Fruit fly (Drosophila melanogaster) whole organism: ENCODE data around the gene Mpc1.
A peak's percentile ranks its signal among the peaks of the same experiment; 100 is the strongest.

Experiments used
- CG8478 ChIP-seq: fragments of >200 bp; optimal IDR thresholded peaks from 2 replicates; lab custom pipeline; 2018; ENCODE audit warnings: inconsistent platforms
- Dll ChIP-seq: fragments of >200 bp; optimal IDR thresholded peaks from 2 replicates; lab custom pipeline; 2017
- EcR ChIP-seq, 2 experiments: fragments of >200 bp; optimal IDR thresholded peaks; 2 replicates each; lab custom pipeline; 2017; ENCODE audit warnings: missing biosample characterization in 2 of 2, missing genetic modification characterization in 2 of 2, missing genetic modification reagents in 2 of 2
- pan ChIP-seq: fragments of >200 bp; optimal IDR thresholded peaks from 2 replicates; lab custom pipeline; 2017
- psq ChIP-seq: fragments of >200 bp; optimal IDR thresholded peaks from 2 replicates; lab custom pipeline; 2017
- usp ChIP-seq: fragments of >200 bp; optimal IDR thresholded peaks from 2 replicates; lab custom pipeline; 2017; ENCODE audit warnings: missing biosample characterization, missing genetic modification characterization, mixed read lengths

The Mpc1 gene

DNA sequence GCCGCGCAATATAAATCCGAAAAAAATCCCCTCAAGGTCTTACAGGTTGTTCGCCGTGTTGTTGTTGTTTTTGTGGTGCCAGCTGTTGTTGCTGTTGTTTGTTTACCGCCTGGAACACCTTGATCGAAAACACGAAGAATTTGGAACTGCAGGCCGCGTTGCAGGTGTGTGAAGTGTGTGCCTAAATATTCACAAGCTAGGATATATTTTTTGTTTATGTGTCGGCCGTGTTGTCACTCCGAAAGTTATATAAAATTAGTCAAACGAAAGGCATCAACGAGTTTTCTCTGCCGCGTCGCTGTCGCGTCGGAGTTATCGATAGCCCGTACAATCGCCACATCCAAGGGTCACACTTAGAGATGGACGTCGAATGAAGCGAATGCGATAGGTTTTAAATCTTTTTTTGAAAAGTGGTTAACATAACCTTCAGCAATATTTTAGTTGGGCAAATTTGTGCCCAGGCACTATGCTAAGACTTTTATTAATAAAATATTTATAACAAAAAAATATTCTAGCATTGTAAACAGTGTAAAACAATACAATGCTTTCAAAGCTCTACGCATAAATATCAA, at the start of gene Mpc1:
Gene Mpc1, minus strand, starts transcription at position 314 of the 572 bp plus-strand sequence.
- TF ChIP-seq usp (GFP tag; lab: Kevin White, UChicago) (no peak), Dll (lab: Kevin White, UChicago) (no peak), EcR (GFP tag; optimal IDR thresholded peaks at IDR 0.05; lab: Kevin White, UChicago) (no peak), CG8478 (lab: Kevin White, UChicago) (no peak), psq (no peak), pan (lab: Kevin White, UChicago) (no peak)

dm6 chr3R:18964819-18965218, 36.4 kb upstream of the Mpc1 start:
- TF ChIP-seq Dll (lab: Kevin White, UChicago) (no peak), pan (lab: Kevin White, UChicago) (no peak), usp (GFP tag; lab: Kevin White, UChicago) (no peak), psq (no peak), EcR (GFP tag; optimal IDR thresholded peaks at IDR 0.05; lab: Kevin White, UChicago) (no peak), CG8478 (lab: Kevin White, UChicago) (no peak)

DNA sequence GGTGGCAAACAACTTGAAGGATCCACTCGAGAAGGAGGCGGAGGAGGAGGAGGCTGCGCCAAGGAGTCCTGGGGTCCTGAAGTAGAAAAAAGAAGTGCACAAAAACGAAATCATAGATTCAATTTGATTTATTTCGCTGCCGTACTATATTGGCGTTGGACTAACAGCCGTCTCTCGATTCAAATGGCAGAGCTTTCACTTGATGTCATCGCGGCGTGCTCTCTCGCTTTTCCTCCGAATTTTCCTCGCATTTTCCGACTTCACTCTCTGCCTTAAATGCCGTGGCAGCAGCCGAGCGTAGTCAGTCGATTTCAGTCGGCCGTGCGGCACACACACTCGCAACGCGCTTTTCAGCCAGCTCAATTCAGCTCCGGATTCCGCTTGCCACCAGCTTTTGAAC, 21.4 kb upstream of the Mpc1 start, which contains the start of gene CG43732:
Gene CG43732, plus strand, starts transcription at position 301 of the 400 bp plus-strand sequence.
- TF ChIP-seq EcR (GFP tag; optimal IDR thresholded peaks at IDR 0.05; lab: Kevin White, UChicago) = no peak
- TF ChIP-seq pan (lab: Kevin White, UChicago) = no peak
- no peak for TF ChIP-seq Dll (lab: Kevin White, UChicago)
- no peak for TF ChIP-seq CG8478 (lab: Kevin White, UChicago)
- TF ChIP-seq psq = no peak
- TF ChIP-seq usp (GFP tag; lab: Kevin White, UChicago) = no peak

DNA sequence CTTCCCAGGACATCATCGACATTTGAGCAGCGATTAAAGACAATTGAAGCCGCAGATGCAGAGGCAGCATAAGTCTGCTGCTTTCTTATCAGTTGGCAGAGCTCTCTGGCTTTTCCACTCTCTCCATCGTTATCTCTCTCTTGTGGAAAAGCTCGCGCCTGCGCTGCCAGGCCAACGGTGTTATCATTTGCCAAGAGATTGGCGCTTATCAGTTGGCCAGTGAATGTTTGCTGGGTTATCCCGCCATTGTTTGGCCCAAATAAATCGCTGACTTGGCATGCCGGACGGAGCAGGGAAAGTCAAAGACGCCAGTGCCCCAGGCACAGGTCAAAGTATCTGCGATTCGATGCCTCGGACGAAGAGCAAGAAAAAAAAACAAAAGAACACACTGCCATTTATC, 20.7 kb upstream of the Mpc1 start:
- no peak for TF ChIP-seq EcR (GFP tag; optimal IDR thresholded peaks at IDR 0.05; lab: Kevin White, UChicago)
- no peak for TF ChIP-seq CG8478 (lab: Kevin White, UChicago)
- TF ChIP-seq psq = no peak
- no peak for TF ChIP-seq usp (GFP tag; lab: Kevin White, UChicago)
- TF ChIP-seq Dll (lab: Kevin White, UChicago) = no peak
- no peak for TF ChIP-seq pan (lab: Kevin White, UChicago)

DNA sequence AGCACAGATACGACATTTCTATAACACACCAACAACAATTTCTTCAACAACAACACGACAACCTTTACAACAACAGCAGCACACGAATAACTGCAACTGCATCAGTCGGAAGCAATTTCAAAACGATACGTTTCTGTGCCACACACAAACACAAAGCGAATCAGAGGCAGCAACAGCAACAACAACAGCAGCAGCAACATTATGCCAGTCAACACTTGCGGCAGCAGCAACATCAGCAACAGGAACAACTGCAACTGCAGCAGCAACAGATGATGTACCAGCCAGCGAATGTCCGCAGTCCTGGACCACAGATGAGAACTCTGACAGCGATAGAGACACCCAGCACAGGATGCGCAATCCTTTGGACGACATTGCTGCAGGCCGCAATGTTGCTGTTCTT, 18.8 kb upstream of the Mpc1 start:
- TF ChIP-seq pan (lab: Kevin White, UChicago) (no peak), EcR (GFP tag; optimal IDR thresholded peaks at IDR 0.05; lab: Kevin White, UChicago) (no peak), Dll (lab: Kevin White, UChicago) (no peak), usp (GFP tag; lab: Kevin White, UChicago) (no peak), CG8478 (lab: Kevin White, UChicago) (no peak), psq (no peak)

dm6 chr3R:18931725-18932124, 3.3 kb upstream of the Mpc1 start:
- no peak for TF ChIP-seq usp (GFP tag; lab: Kevin White, UChicago)
- no peak for TF ChIP-seq psq

- TF ChIP-seq CG8478 (lab: Kevin White, UChicago) (no peak), Dll (lab: Kevin White, UChicago) (peak; percentile 6)
Observed at dm6 chr3R:18928918-18929705, 653 bp upstream of the Mpc1 start, which contains the start of gene CG42613. CG42613 (plus strand) TSS chr3R:18929196.

- TF ChIP-seq usp (GFP tag; lab: Kevin White, UChicago) (no peak), Dll (lab: Kevin White, UChicago) (no peak), psq (no peak)
Observed at dm6 chr3R:18924636-18924977, 3.9 kb downstream of the Mpc1 start.

- TF ChIP-seq CG8478 (lab: Kevin White, UChicago) (peak; percentile 70), usp (GFP tag; lab: Kevin White, UChicago) (no peak)
Observed at dm6 chr3R:18923802-18924635, 4.4 kb downstream of the Mpc1 start.

- TF ChIP-seq CG8478 (lab: Kevin White, UChicago) (peak; percentile 62), usp (GFP tag; lab: Kevin White, UChicago) (no peak)
Observed at dm6 chr3R:18923208-18923761, 5.2 kb downstream of the Mpc1 start.

dm6 chr3R:18918872-18919339, 9.6 kb downstream of the Mpc1 start:
- TF ChIP-seq psq (no peak), EcR (GFP tag; optimal IDR thresholded peaks at IDR 0.05; lab: Kevin White, UChicago) (no peak), pan (lab: Kevin White, UChicago) (no peak), Dll (lab: Kevin White, UChicago) (no peak), CG8478 (lab: Kevin White, UChicago) (no peak), usp (GFP tag; lab: Kevin White, UChicago) (no peak)
